Worm (Caenorhabditis elegans) whole organism, mixed stage, embryonic: ENCODE results near the gene F28B4.1.
A peak's percentile ranks its signal among the peaks of the same experiment; 100 is the strongest.

Source experiments
- M03D4.4 ChIP-seq: sonication (generic microtip); optimal IDR thresholded peaks from 2 replicates; lab custom pipeline; 2017; ENCODE audit warnings: mild to moderate bottlenecking, missing genetic modification characterization, missing compliant biosample characterization
- bed-3 ChIP-seq: fragments of 200-800 bp; sonication (Bioruptor generic); optimal IDR thresholded peaks from 3 replicates; lab custom pipeline; 2018; ENCODE audit warnings: mild to moderate bottlenecking, missing genetic modification characterization, moderate library complexity, missing compliant biosample characterization
- blmp-1 ChIP-seq: fragments of 150-350 bp; optimal IDR thresholded peaks from 2 replicates; lab custom pipeline; 2014; ENCODE audit warnings: missing biosample characterization, missing genetic modification characterization
- ceh-39 ChIP-seq: fragments of 150-350 bp; optimal IDR thresholded peaks from 2 replicates; lab custom pipeline; 2014; ENCODE audit warnings: missing biosample characterization, missing genetic modification characterization
- ceh-43 ChIP-seq: fragments of 200-800 bp; sonication (Bioruptor generic); optimal IDR thresholded peaks from 2 replicates; lab custom pipeline; 2018; ENCODE audit warnings: mild to moderate bottlenecking, missing genetic modification characterization, moderate library complexity, missing compliant biosample characterization
- ceh-83 ChIP-seq: fragments of 200-800 bp; sonication (Bioruptor generic); optimal IDR thresholded peaks from 2 replicates; lab custom pipeline; 2018; ENCODE audit warnings: mild to moderate bottlenecking, missing genetic modification characterization, missing compliant biosample characterization
- ces-1 ChIP-seq: fragments of 150-350 bp; optimal IDR thresholded peaks from 2 replicates; lab custom pipeline; 2014; ENCODE audit warnings: missing biosample characterization, missing genetic modification reagents, missing genetic modification characterization
- cnd-1 ChIP-seq: fragments of 200-800 bp; sonication (Bioruptor generic); optimal IDR thresholded peaks from 2 replicates; lab custom pipeline; 2018; ENCODE audit warnings: mild to moderate bottlenecking, missing genetic modification characterization, missing compliant biosample characterization
- elt-1 ChIP-seq: sonication (generic microtip); optimal IDR thresholded peaks from 2 replicates; lab custom pipeline; 2017; ENCODE audit warnings: missing genetic modification characterization, mild to moderate bottlenecking, missing compliant biosample characterization, antibody characterized with exemption, moderate library complexity, borderline replicate concordance; ENCODE audit not compliant: insufficient read depth
- elt-3 ChIP-seq: fragments of 150-350 bp; optimal IDR thresholded peaks from 2 replicates; lab custom pipeline; 2014; ENCODE audit warnings: missing biosample characterization, missing genetic modification characterization
- flh-1 ChIP-seq: fragments of 200-800 bp; sonication (Bioruptor generic); optimal IDR thresholded peaks from 2 replicates; lab custom pipeline; 2018; ENCODE audit warnings: mild to moderate bottlenecking, missing genetic modification characterization, moderate library complexity, missing compliant biosample characterization
- ham-2 ChIP-seq: fragments of 200-800 bp; sonication (Bioruptor generic); optimal IDR thresholded peaks from 2 replicates; lab custom pipeline; 2018; ENCODE audit warnings: mild to moderate bottlenecking, missing genetic modification characterization, missing compliant biosample characterization
- lin-13 ChIP-seq: fragments of 150-350 bp; optimal IDR thresholded peaks from 2 replicates; lab custom pipeline; 2014; ENCODE audit warnings: missing biosample characterization, missing genetic modification characterization
- lin-32 ChIP-seq: fragments of 200-800 bp; sonication (Bioruptor generic); optimal IDR thresholded peaks from 2 replicates; lab custom pipeline; 2018; ENCODE audit warnings: mild to moderate bottlenecking, missing genetic modification characterization, missing compliant biosample characterization
- mab-5 ChIP-seq: fragments of 150-350 bp; optimal IDR thresholded peaks from 2 replicates; lab custom pipeline; 2014; ENCODE audit warnings: missing biosample characterization, missing genetic modification characterization
- mls-2 ChIP-seq: sonication (generic microtip); optimal IDR thresholded peaks from 2 replicates; lab custom pipeline; 2016; ENCODE audit warnings: mild to moderate bottlenecking, missing genetic modification characterization, moderate library complexity, missing compliant biosample characterization
- nhr-12 ChIP-seq: fragments of 150-350 bp; optimal IDR thresholded peaks from 2 replicates; lab custom pipeline; 2014; ENCODE audit warnings: missing biosample characterization, missing genetic modification characterization
- nhr-2 ChIP-seq: fragments of 150-350 bp; optimal IDR thresholded peaks from 2 replicates; lab custom pipeline; 2014; ENCODE audit warnings: missing biosample characterization, missing genetic modification characterization
- nhr-237 ChIP-seq: fragments of 150-350 bp; optimal IDR thresholded peaks from 2 replicates; lab custom pipeline; 2014; ENCODE audit warnings: missing biosample characterization, missing genetic modification characterization
- nhr-76 ChIP-seq: sonication (generic microtip); optimal IDR thresholded peaks from 2 replicates; lab custom pipeline; 2017; ENCODE audit warnings: missing biosample characterization, missing genetic modification characterization
- sem-2 ChIP-seq: fragments of 200-800 bp; sonication (Bioruptor generic); optimal IDR thresholded peaks from 2 replicates; lab custom pipeline; 2018; ENCODE audit warnings: mild to moderate bottlenecking, missing genetic modification characterization, missing compliant biosample characterization
- snpc-4 ChIP-seq: fragments of 150-350 bp; optimal IDR thresholded peaks from 2 replicates; lab custom pipeline; 2014; ENCODE audit warnings: missing biosample characterization, missing genetic modification characterization
- sptf-1 ChIP-seq: sonication (generic microtip); optimal IDR thresholded peaks from 2 replicates; lab custom pipeline; 2017; ENCODE audit warnings: mild to moderate bottlenecking, missing genetic modification characterization, moderate library complexity, missing compliant biosample characterization
- tbx-8 ChIP-seq: fragments of 200-800 bp; sonication (Bioruptor generic); optimal IDR thresholded peaks from 2 replicates; lab custom pipeline; 2018; ENCODE audit warnings: mild to moderate bottlenecking, missing genetic modification characterization, moderate library complexity, missing compliant biosample characterization
- unc-120 ChIP-seq: sonication (generic microtip); optimal IDR thresholded peaks from 2 replicates; lab custom pipeline; 2017; ENCODE audit warnings: missing genetic modification characterization, missing compliant biosample characterization; ENCODE audit not compliant: poor library complexity, severe bottlenecking
- unc-39 ChIP-seq: fragments of 150-350 bp; optimal IDR thresholded peaks from 2 replicates; lab custom pipeline; 2014; ENCODE audit warnings: missing biosample characterization, missing genetic modification characterization
- unc-62 ChIP-seq: fragments of 150-350 bp; optimal IDR thresholded peaks from 2 replicates; lab custom pipeline; 2014; ENCODE audit warnings: missing biosample characterization, missing genetic modification reagents, missing genetic modification characterization
- zip-8 ChIP-seq: fragments of 150-350 bp; optimal IDR thresholded peaks from 2 replicates; lab custom pipeline; 2014; ENCODE audit warnings: missing biosample characterization, missing genetic modification characterization
- ztf-11 ChIP-seq: fragments of 150-350 bp; optimal IDR thresholded peaks from 2 replicates; lab custom pipeline; 2014; ENCODE audit warnings: missing biosample characterization, missing genetic modification characterization

The F28B4.1 gene

ce11 chrX:3209523-3209922 is 4.6 kb downstream of the F28B4.1 start, which contains the start of gene F28B4.4:
F28B4.4 (minus strand) TSS chrX:3209623.
- TF ChIP-seq unc-39: no peak
- TF ChIP-seq ceh-83 (GFP tag; lab: Kevin White, UChicago): no peak
- TF ChIP-seq blmp-1: no peak
- no peak for TF ChIP-seq tbx-8
- no peak for TF ChIP-seq ham-2
- no peak for TF ChIP-seq zip-8
- TF ChIP-seq sem-2 (GFP tag; lab: Kevin White, UChicago): no peak
- no peak for TF ChIP-seq elt-3 (tag; lab: Kevin White, UChicago)
- TF ChIP-seq elt-1 (tag; lab: Kevin White, UChicago): no peak
- no peak for TF ChIP-seq nhr-2 (tag; lab: Kevin White, UChicago)
- no peak for TF ChIP-seq ces-1
- TF ChIP-seq nhr-12 (tag; lab: Kevin White, UChicago): no peak
- no peak for TF ChIP-seq lin-13
- TF ChIP-seq cnd-1 (tag; lab: Kevin White, UChicago): no peak
- no peak for TF ChIP-seq M03D4.4 (tag; lab: Kevin White, UChicago)
- TF ChIP-seq flh-1 (GFP tag; lab: Kevin White, UChicago): no peak

ce11 chrX:3216698-3217097 is 11.8 kb downstream of the F28B4.1 start:
- no peak for TF ChIP-seq blmp-1
- no peak for TF ChIP-seq ceh-39 (tag; lab: Kevin White, UChicago)
- TF ChIP-seq unc-120 (tag; lab: Kevin White, UChicago): no peak
- TF ChIP-seq flh-1 (GFP tag; lab: Kevin White, UChicago): no peak
- TF ChIP-seq sem-2 (GFP tag; lab: Kevin White, UChicago): no peak
- no peak for TF ChIP-seq unc-62
- TF ChIP-seq mls-2 (tag; lab: Kevin White, UChicago): no peak

DNA sequence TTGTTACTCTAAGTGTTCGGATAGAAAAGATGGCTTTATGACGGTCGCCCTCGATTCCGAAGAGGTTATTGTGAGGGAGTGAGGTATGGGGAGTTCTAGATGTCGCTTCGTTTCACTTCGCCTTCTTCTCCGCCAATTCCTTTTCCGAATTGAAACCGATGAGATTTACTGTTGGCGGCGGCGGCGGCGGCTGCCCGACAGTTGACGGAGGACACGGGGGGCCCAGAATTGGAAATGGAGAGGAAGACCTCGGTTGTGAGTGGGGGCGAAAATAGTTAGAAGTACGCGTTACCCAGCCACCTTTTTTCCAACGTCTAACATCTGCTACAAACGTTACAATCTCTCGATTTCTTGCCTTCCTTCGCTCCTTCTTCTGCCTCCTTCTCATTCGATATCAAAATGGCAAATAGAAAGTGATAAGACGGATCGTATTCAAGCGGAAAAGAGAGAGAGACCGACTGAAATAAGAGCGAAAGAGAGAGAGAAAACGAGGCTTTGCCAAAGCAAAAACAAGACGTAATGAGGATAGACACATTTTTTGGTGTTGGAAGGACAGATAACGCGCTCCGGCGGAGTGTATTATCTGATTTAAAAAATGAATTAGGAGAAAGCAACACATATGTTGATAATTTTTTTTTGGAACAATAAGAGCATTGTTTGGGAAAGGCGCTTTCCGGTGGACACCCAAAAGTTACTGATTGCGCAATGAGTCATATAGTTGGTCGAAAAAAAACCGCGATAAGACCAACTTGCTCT is 13.3 kb downstream of the F28B4.1 start:
- no peak for TF ChIP-seq ceh-43 (GFP tag; lab: Kevin White, UChicago)
- TF ChIP-seq zip-8: peak; percentile 61

- TF ChIP-seq snpc-4 (tag; lab: Kevin White, UChicago): no peak
- TF ChIP-seq nhr-76 (tag; lab: Kevin White, UChicago): no peak
- TF ChIP-seq M03D4.4 (tag; lab: Kevin White, UChicago): no peak
- TF ChIP-seq elt-1 (tag; lab: Kevin White, UChicago): no peak
- TF ChIP-seq ceh-43 (GFP tag; lab: Kevin White, UChicago): no peak
- no peak for TF ChIP-seq ztf-11 (tag; lab: Kevin White, UChicago)
- no peak for TF ChIP-seq ceh-83 (GFP tag; lab: Kevin White, UChicago)
- TF ChIP-seq unc-39: no peak
- TF ChIP-seq ces-1: no peak
- no peak for TF ChIP-seq tbx-8
- no peak for TF ChIP-seq sem-2 (GFP tag; lab: Kevin White, UChicago)
- TF ChIP-seq unc-120 (tag; lab: Kevin White, UChicago): no peak
- no peak for TF ChIP-seq zip-8
- no peak for TF ChIP-seq mab-5 (tag; lab: Kevin White, UChicago)
- TF ChIP-seq sptf-1: no peak
Observed at ce11 chrX:3220267-3220666, 15.4 kb downstream of the F28B4.1 start, which contains the start of gene rgl-1. rgl-1 (minus strand) TSS chrX:3220367.

DNA sequence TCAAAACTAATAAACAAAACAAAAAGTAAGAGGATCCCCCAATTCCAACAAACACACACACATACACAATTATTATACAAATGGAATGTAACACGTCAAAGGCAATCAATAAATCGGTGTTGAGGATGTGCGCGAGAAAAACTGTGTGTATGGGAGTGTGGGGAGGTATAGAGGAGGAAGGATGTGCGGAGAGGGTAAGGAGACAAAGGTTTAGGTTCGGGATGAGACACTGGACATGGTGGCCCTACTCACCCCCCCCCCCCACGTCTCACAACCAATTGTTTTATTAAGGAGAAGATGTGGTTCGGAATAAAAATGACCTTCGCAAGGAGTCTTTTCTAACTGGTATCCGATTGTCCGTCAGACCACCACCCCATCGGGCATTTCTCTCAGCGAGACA is 18.3 kb downstream of the F28B4.1 start:
- TF ChIP-seq nhr-237 (tag; lab: Kevin White, UChicago): no peak
- TF ChIP-seq blmp-1: no peak
- TF ChIP-seq lin-32 (GFP tag; lab: Kevin White, UChicago): no peak
- TF ChIP-seq sptf-1: peak; percentile 40
- TF ChIP-seq snpc-4 (tag; lab: Kevin White, UChicago): no peak
- no peak for TF ChIP-seq nhr-2 (tag; lab: Kevin White, UChicago)
- TF ChIP-seq mls-2 (tag; lab: Kevin White, UChicago): peak; percentile 57
- TF ChIP-seq elt-1 (tag; lab: Kevin White, UChicago): peak; percentile 10
- no peak for TF ChIP-seq bed-3 (GFP tag; lab: Kevin White, UChicago)
- no peak for TF ChIP-seq elt-3 (tag; lab: Kevin White, UChicago)
